Worm (Caenorhabditis elegans) whole organism, L1 larva: ENCODE data around the gene F22F7.12.

Experiments used
- C16A3.4 ChIP-seq: fragments of 150-350 bp; optimal IDR thresholded peaks from 2 replicates; lab custom pipeline; 2014; ENCODE audit warnings: missing biosample characterization, missing genetic modification characterization
- C34B4.2 ChIP-seq: sonication (generic microtip); optimal IDR thresholded peaks from 2 replicates; lab custom pipeline; 2017; ENCODE audit warnings: mild to moderate bottlenecking, missing genetic modification characterization, missing compliant biosample characterization
- F16B12.6 ChIP-seq: fragments of 150-350 bp; optimal IDR thresholded peaks from 2 replicates; lab custom pipeline; 2014; ENCODE audit warnings: missing biosample characterization, missing genetic modification characterization
- Y116A8C.19 ChIP-seq: sonication (generic microtip); optimal IDR thresholded peaks from 2 replicates; lab custom pipeline; 2016; ENCODE audit warnings: missing compliant biosample characterization, missing genetic modification characterization, borderline replicate concordance
- aly-2 ChIP-seq: fragments of 150-350 bp; optimal IDR thresholded peaks from 2 replicates; lab custom pipeline; 2014; ENCODE audit warnings: missing biosample characterization, missing genetic modification characterization
- ama-1 ChIP-seq: fragments of 150-350 bp; optimal IDR thresholded peaks from 2 replicates; lab custom pipeline; 2014
- ceh-82 ChIP-seq, 3 experiments: fragments of 150-350 bp in 1 of 3; sonication (generic microtip) in 2 of 3; optimal IDR thresholded peaks; 2 replicates each; lab custom pipeline; 2014 to 2017; ENCODE audit warnings: missing biosample characterization in 3 of 3, missing genetic modification characterization in 3 of 3
- ceh-90 ChIP-seq: sonication (generic microtip); optimal IDR thresholded peaks from 2 replicates; lab custom pipeline; 2016; ENCODE audit warnings: missing genetic modification characterization, missing compliant biosample characterization
- dpl-1 ChIP-seq, 3 experiments: fragments of 150-350 bp in 2 of 3; sonication (generic microtip) in 1 of 3; optimal IDR thresholded peaks; 2 replicates each; lab custom pipeline; 2014 to 2017; ENCODE audit warnings: missing biosample characterization in 3 of 3, missing genetic modification characterization in 3 of 3, missing genetic modification reagents in 3 of 3
- dsc-1 ChIP-seq: sonication (generic microtip); optimal IDR thresholded peaks from 2 replicates; lab custom pipeline; 2016; ENCODE audit warnings: mild to moderate bottlenecking, missing genetic modification characterization, missing compliant biosample characterization
- efl-1 ChIP-seq, 4 experiments: fragments of 150-350 bp; optimal IDR thresholded peaks in 3 of 4; peaks in 1 of 4; 1 replicate in 1 of 4; 2 replicates in 3 of 4; lab custom pipeline; 2014; ENCODE audit warnings: missing biosample characterization in 2 of 4, missing genetic modification characterization in 2 of 4, missing genetic modification reagents in 2 of 4
- egl-13 ChIP-seq: sonication (generic microtip); optimal IDR thresholded peaks from 2 replicates; lab custom pipeline; 2016; ENCODE audit warnings: missing genotype, missing genetic modification reagents, missing genetic modification characterization, missing compliant biosample characterization
- elt-2 ChIP-seq: sonication (generic microtip); optimal IDR thresholded peaks from 2 replicates; lab custom pipeline; 2016; ENCODE audit warnings: missing genetic modification characterization, mild to moderate bottlenecking, inconsistent platforms, missing compliant biosample characterization, missing genetic modification reagents
- ets-5 ChIP-seq: fragments of 200-800 bp; sonication (Bioruptor generic); IDR thresholded peaks from 2 replicates; pipeline ENCODE4 v1.3.6; 2022; ENCODE audit warnings: missing genetic modification characterization, missing compliant biosample characterization
- fkh-10 ChIP-seq: sonication (generic microtip); optimal IDR thresholded peaks from 2 replicates; lab custom pipeline; 2017; ENCODE audit warnings: missing biosample characterization, missing genetic modification reagents, missing genetic modification characterization
- fkh-4 ChIP-seq: sonication (generic microtip); optimal IDR thresholded peaks from 2 replicates; lab custom pipeline; 2016; ENCODE audit warnings: missing compliant biosample characterization, missing genetic modification characterization, borderline replicate concordance
- fkh-8 ChIP-seq: sonication (generic microtip); optimal IDR thresholded peaks from 2 replicates; lab custom pipeline; 2016; ENCODE audit warnings: mild to moderate bottlenecking, missing genetic modification characterization, missing compliant biosample characterization
- hlh-4 ChIP-seq: sonication (generic microtip); optimal IDR thresholded peaks from 2 replicates; lab custom pipeline; 2016; ENCODE audit warnings: mild to moderate bottlenecking, missing genetic modification characterization, missing compliant biosample characterization
- lin-14 ChIP-seq: fragments of 200-800 bp; sonication (Bioruptor generic); optimal IDR thresholded peaks from 2 replicates; lab custom pipeline; 2018; ENCODE audit warnings: mild to moderate bottlenecking, missing genetic modification characterization, moderate library complexity, missing compliant biosample characterization
- lin-35 ChIP-seq, 2 experiments: fragments of 150-350 bp; optimal IDR thresholded peaks; 2 replicates each; lab custom pipeline; 2014; ENCODE audit warnings: missing biosample characterization in 2 of 2, missing genetic modification characterization in 2 of 2, missing genetic modification reagents in 2 of 2
- lin-39 ChIP-seq: fragments of 150-350 bp; optimal IDR thresholded peaks from 2 replicates; lab custom pipeline; 2014; ENCODE audit warnings: missing biosample characterization, missing genetic modification reagents, missing genetic modification characterization
- lsy-2 ChIP-seq, 2 experiments: fragments of 150-350 bp; optimal IDR thresholded peaks; 2 replicates each; lab custom pipeline; 2014; ENCODE audit warnings: missing biosample characterization in 2 of 2, missing genetic modification characterization in 2 of 2
- mab-9 ChIP-seq: fragments of 200-800 bp; sonication (Bioruptor generic); IDR thresholded peaks from 2 replicates; pipeline ENCODE4 v1.3.6; 2022; ENCODE audit warnings: missing genetic modification reagents, missing genetic modification characterization, missing compliant biosample characterization
- mdl-1 ChIP-seq, 2 experiments: fragments of 150-350 bp; optimal IDR thresholded peaks; 2 replicates each; lab custom pipeline; 2014 to 2017; ENCODE audit warnings: missing biosample characterization in 2 of 2, missing genetic modification characterization in 2 of 2, inconsistent platforms in 1 of 2
- mef-2 ChIP-seq: fragments of 150-350 bp; optimal IDR thresholded peaks from 2 replicates; lab custom pipeline; 2014; ENCODE audit warnings: missing biosample characterization, missing genetic modification characterization
- mep-1 ChIP-seq: fragments of 150-350 bp; optimal IDR thresholded peaks from 2 replicates; lab custom pipeline; 2014; ENCODE audit warnings: missing biosample characterization, missing genetic modification characterization
- nhr-11 ChIP-seq: fragments of 150-350 bp; optimal IDR thresholded peaks from 2 replicates; lab custom pipeline; 2014; ENCODE audit warnings: missing biosample characterization, missing genetic modification characterization
- nhr-19 ChIP-seq: fragments of 200-800 bp; sonication (Bioruptor generic); conservative IDR thresholded peaks from 2 replicates; pipeline ENCODE4 v1.3.6; 2022; ENCODE audit warnings: missing genetic modification characterization, missing compliant biosample characterization
- nhr-20 ChIP-seq: sonication (generic microtip); optimal IDR thresholded peaks from 2 replicates; lab custom pipeline; 2016; ENCODE audit warnings: mild to moderate bottlenecking, missing genetic modification characterization, missing compliant biosample characterization
- nhr-28 ChIP-seq: fragments of 150-350 bp; optimal IDR thresholded peaks from 2 replicates; lab custom pipeline; 2014; ENCODE audit warnings: missing biosample characterization, missing genetic modification characterization
- nhr-47 ChIP-seq: sonication (generic microtip); optimal IDR thresholded peaks from 2 replicates; lab custom pipeline; 2016; ENCODE audit warnings: mild to moderate bottlenecking, missing genetic modification characterization, moderate library complexity, missing compliant biosample characterization
- nhr-71 ChIP-seq: sonication (generic microtip); optimal IDR thresholded peaks from 2 replicates; lab custom pipeline; 2016; ENCODE audit warnings: mild to moderate bottlenecking, missing genetic modification characterization, moderate library complexity, missing compliant biosample characterization
- nhr-90 ChIP-seq: sonication (generic microtip); optimal IDR thresholded peaks from 2 replicates; lab custom pipeline; 2016; ENCODE audit warnings: mild to moderate bottlenecking, missing genetic modification characterization, missing compliant biosample characterization; ENCODE audit not compliant: poor library complexity
- pag-3 ChIP-seq: sonication (generic microtip); optimal IDR thresholded peaks from 2 replicates; lab custom pipeline; 2017; ENCODE audit warnings: missing genetic modification characterization, mild to moderate bottlenecking, missing compliant biosample characterization, antibody characterized with exemption, borderline replicate concordance; ENCODE audit not compliant: insufficient read depth
- rnt-1 ChIP-seq: sonication (generic microtip); optimal IDR thresholded peaks from 2 replicates; lab custom pipeline; 2016; ENCODE audit warnings: mild to moderate bottlenecking, missing genetic modification characterization, moderate library complexity, missing compliant biosample characterization
- snpc-4 ChIP-seq: fragments of 150-350 bp; optimal IDR thresholded peaks from 2 replicates; lab custom pipeline; 2014; ENCODE audit warnings: missing biosample characterization, missing genetic modification characterization
- snu-23 ChIP-seq: sonication (generic microtip); optimal IDR thresholded peaks from 2 replicates; lab custom pipeline; 2016; ENCODE audit warnings: missing genetic modification characterization, missing compliant biosample characterization
- sox-4 ChIP-seq: sonication (generic microtip); optimal IDR thresholded peaks from 2 replicates; lab custom pipeline; 2016; ENCODE audit warnings: missing genetic modification characterization, missing compliant biosample characterization
- sptf-1 ChIP-seq: fragments of 150-350 bp; optimal IDR thresholded peaks from 2 replicates; lab custom pipeline; 2014; ENCODE audit warnings: missing biosample characterization, missing genetic modification characterization
- swsn-7 ChIP-seq: sonication (generic microtip); optimal IDR thresholded peaks from 2 replicates; lab custom pipeline; 2016; ENCODE audit warnings: missing genetic modification characterization, missing compliant biosample characterization
- tbx-2 ChIP-seq: sonication (generic microtip); optimal IDR thresholded peaks from 2 replicates; lab custom pipeline; 2016; ENCODE audit warnings: missing genetic modification characterization, missing compliant biosample characterization
- unc-130 ChIP-seq: fragments of 150-350 bp; optimal IDR thresholded peaks from 2 replicates; lab custom pipeline; 2017; ENCODE audit warnings: missing biosample characterization, missing genetic modification characterization, inconsistent platforms
- unc-30 ChIP-seq: sonication (generic microtip); optimal IDR thresholded peaks from 2 replicates; lab custom pipeline; 2017; ENCODE audit warnings: missing biosample characterization, missing genetic modification characterization
- unc-62 ChIP-seq: fragments of 150-350 bp; optimal IDR thresholded peaks from 2 replicates; lab custom pipeline; 2014; ENCODE audit warnings: missing biosample characterization, missing genetic modification reagents, missing genetic modification characterization
- unc-86 ChIP-seq: sonication (generic microtip); optimal IDR thresholded peaks from 2 replicates; lab custom pipeline; 2016; ENCODE audit warnings: missing genetic modification characterization, missing compliant biosample characterization
- vab-15 ChIP-seq: sonication (generic microtip); optimal IDR thresholded peaks from 2 replicates; lab custom pipeline; 2017; ENCODE audit warnings: missing genotype, mild to moderate bottlenecking, missing genetic modification characterization, missing compliant biosample characterization
- xbp-1 ChIP-seq: sonication (generic microtip); optimal IDR thresholded peaks from 2 replicates; lab custom pipeline; 2016; ENCODE audit warnings: missing genetic modification characterization, missing compliant biosample characterization
- zip-4 ChIP-seq: fragments of 200-800 bp; sonication (Bioruptor generic); optimal IDR thresholded peaks from 2 replicates; lab custom pipeline; 2018; ENCODE audit warnings: mild to moderate bottlenecking, missing genetic modification characterization, moderate library complexity, missing compliant biosample characterization
- ztf-11 ChIP-seq, 2 experiments: sonication (generic microtip); optimal IDR thresholded peaks; 2 replicates each; lab custom pipeline; 2016 to 2017; ENCODE audit warnings: missing genetic modification characterization in 2 of 2, missing biosample characterization in 1 of 2, missing compliant biosample characterization in 1 of 2
- ztf-4 ChIP-seq: fragments of 150-350 bp; optimal IDR thresholded peaks from 2 replicates; lab custom pipeline; 2014; ENCODE audit warnings: missing biosample characterization, missing genetic modification characterization

F22F7.12 gene

DNA sequence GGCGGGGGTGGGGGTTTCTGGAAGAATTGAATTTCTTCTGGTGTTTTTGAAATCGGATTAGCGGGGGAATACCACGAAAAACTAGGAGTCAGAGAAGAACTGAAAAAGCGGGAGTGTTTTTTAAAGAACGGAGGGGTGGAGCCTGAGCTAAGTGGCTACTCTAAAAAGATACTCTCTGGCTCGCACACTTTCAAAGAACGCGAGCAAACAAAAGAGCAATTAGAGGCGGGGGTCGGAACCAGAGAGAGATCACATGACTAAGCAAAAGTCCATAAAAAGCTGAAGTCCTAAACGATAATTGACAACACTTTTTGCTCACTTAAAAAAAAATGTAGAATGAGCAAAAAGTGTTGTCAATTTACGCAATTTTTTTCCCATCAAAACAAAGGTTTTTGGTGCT lies 10.0 kb downstream of the F22F7.12 start:
- TF ChIP-seq tbx-2 (tag; lab: Kevin White, UChicago), result peak; percentile 47
- TF ChIP-seq unc-30, result no peak
- TF ChIP-seq dpl-1 (GFP tag; optimal IDR thresholded peaks at IDR 0.05; lab: Kevin White, UChicago), result peak in 1 of 3 experiments; percentile 7
- peak; percentile 30 for TF ChIP-seq nhr-47 (tag; lab: Kevin White, UChicago)
- TF ChIP-seq pag-3, result no peak
- TF ChIP-seq lsy-2 (tag; optimal IDR thresholded peaks at IDR 0.05; lab: Kevin White, UChicago), result peak; percentile 9 to 18
- peak; percentile 51 for TF ChIP-seq nhr-71
- TF ChIP-seq rnt-1, result peak; percentile 10
- peak; percentile 25 for TF ChIP-seq fkh-8
- TF ChIP-seq lin-14 (GFP tag; lab: Kevin White, UChicago), result peak; percentile 92
- TF ChIP-seq nhr-19 (GFP tag; lab: Robert Waterston, UW), result peak; percentile 26
- TF ChIP-seq ceh-82 (tag; optimal IDR thresholded peaks at IDR 0.05; lab: Kevin White, UChicago), result peak in 1 of 3 experiments; percentile 8
- TF ChIP-seq dsc-1 (tag; lab: Kevin White, UChicago), result peak; percentile 12
- no peak for TF ChIP-seq F16B12.6
- no peak for TF ChIP-seq nhr-90 (tag; lab: Kevin White, UChicago)
- no peak for TF ChIP-seq mdl-1 (tag; optimal IDR thresholded peaks at IDR 0.05; lab: Kevin White, UChicago)
- peak; percentile 26 for TF ChIP-seq unc-86 (tag; lab: Kevin White, UChicago)

DNA sequence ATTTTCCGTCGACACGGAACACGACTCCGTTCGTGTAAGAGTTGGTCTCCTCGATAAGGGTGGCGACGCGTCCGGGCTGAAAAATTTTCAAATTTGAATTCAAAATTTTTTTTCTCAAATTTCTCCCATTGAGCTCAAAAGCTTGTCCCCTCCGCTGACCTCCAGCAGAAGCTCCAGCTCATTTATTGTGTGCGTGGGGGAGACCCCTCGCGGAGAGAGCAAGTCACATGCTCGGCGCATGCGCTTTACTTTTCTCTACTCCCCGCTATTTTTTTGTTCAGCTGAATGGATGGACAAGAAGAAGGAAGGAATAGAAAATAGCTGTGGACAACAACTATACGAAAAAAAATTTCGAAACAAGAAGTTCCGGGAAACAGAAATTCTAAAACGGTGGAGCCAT lies 10.8 kb downstream of the F22F7.12 start:
- TF ChIP-seq snpc-4 (tag; lab: Kevin White, UChicago), result peak; percentile 2
- TF ChIP-seq efl-1 (optimal IDR thresholded peaks at IDR 0.05; lab: Kevin White, UChicago), result peak; percentile 35 to 44
- peak in 1 of 2 experiments; percentile 50 for TF ChIP-seq efl-1 (GFP tag; optimal IDR thresholded peaks at IDR 0.05 in 1 of 2; lab: Kevin White, UChicago)
- no peak for TF ChIP-seq hlh-4 (tag; lab: Kevin White, UChicago)
- peak; percentile 36 for TF ChIP-seq C16A3.4 (tag; lab: Kevin White, UChicago)
- no peak for TF ChIP-seq nhr-28
- peak; percentile 64 for TF ChIP-seq dsc-1 (tag; lab: Kevin White, UChicago)
- peak; percentile 44; the same call in 1 of the 2 replicates for TF ChIP-seq mab-9 (GFP tag; lab: Robert Waterston, UW)
- no peak for TF ChIP-seq ztf-4 (tag; lab: Kevin White, UChicago)
- TF ChIP-seq nhr-20 (tag; lab: Kevin White, UChicago), result peak; percentile 64
- peak; percentile 70 for TF ChIP-seq egl-13
- no peak for TF ChIP-seq vab-15
- no peak for TF ChIP-seq ama-1 (lab: Kevin White, UChicago)
- TF ChIP-seq unc-62 (GFP tag; lab: Kevin White, UChicago), result no peak
- TF ChIP-seq mdl-1 (tag; optimal IDR thresholded peaks at IDR 0.05; lab: Kevin White, UChicago), result peak in 1 of 2 experiments; percentile 69
- peak; percentile 75 for TF ChIP-seq nhr-47 (tag; lab: Kevin White, UChicago)
- peak; percentile 53 for TF ChIP-seq xbp-1 (tag; lab: Kevin White, UChicago)
- peak; percentile 60 to 72 for TF ChIP-seq lsy-2 (tag; optimal IDR thresholded peaks at IDR 0.05; lab: Kevin White, UChicago)
- TF ChIP-seq zip-4 (GFP tag; lab: Kevin White, UChicago), result no peak
- TF ChIP-seq lin-39 (tag; lab: Kevin White, UChicago), result no peak
- TF ChIP-seq sox-4 (tag; lab: Kevin White, UChicago), result peak; percentile 42
- peak; percentile 86 for TF ChIP-seq fkh-8
- peak; percentile 76 for TF ChIP-seq fkh-10 (GFP tag; lab: Kevin White, UChicago)
- TF ChIP-seq ceh-90 (tag; lab: Kevin White, UChicago), result no peak
- TF ChIP-seq aly-2 (tag; lab: Kevin White, UChicago), result no peak
- TF ChIP-seq mef-2, result peak; percentile 19
- TF ChIP-seq nhr-11 (tag; lab: Kevin White, UChicago), result no peak
- peak; percentile 99 for TF ChIP-seq lin-14 (GFP tag; lab: Kevin White, UChicago)
- no peak for TF ChIP-seq elt-2 (tag; lab: Kevin White, UChicago)
- no peak for TF ChIP-seq Y116A8C.19 (tag; lab: Kevin White, UChicago)
- no peak for TF ChIP-seq sptf-1
- peak in 1 of 2 experiments; percentile 19 for TF ChIP-seq ztf-11 (tag; optimal IDR thresholded peaks at IDR 0.05; lab: Kevin White, UChicago)
- peak; percentile 71 for TF ChIP-seq mep-1
- no peak for TF ChIP-seq ets-5 (GFP tag; lab: Robert Waterston, UW)
- TF ChIP-seq C34B4.2 (tag; lab: Kevin White, UChicago), result no peak
- peak; percentile 26 to 48 for TF ChIP-seq lin-35 (GFP tag; optimal IDR thresholded peaks at IDR 0.05; lab: Kevin White, UChicago)
- peak; percentile 61 for TF ChIP-seq swsn-7
- peak; percentile 91 for TF ChIP-seq unc-86 (tag; lab: Kevin White, UChicago)
- peak in 1 of 3 experiments; percentile 49 for TF ChIP-seq dpl-1 (GFP tag; optimal IDR thresholded peaks at IDR 0.05; lab: Kevin White, UChicago)
- TF ChIP-seq unc-130, result no peak
- no peak for TF ChIP-seq fkh-4 (tag; lab: Kevin White, UChicago)
- peak; percentile 70 for TF ChIP-seq snu-23 (GFP tag; lab: Kevin White, UChicago)
